Worm (Caenorhabditis elegans) whole organism, dauer: ENCODE measurements around the gene T24D5.4.
"Not testable (repeated sequence)": the region's sequence is repeated elsewhere in the genome, so short reads cannot be mapped to it uniquely, and the experiment has no call there.

ENCODE experiments used
- unc-62 ChIP-seq: sonication (generic microtip); optimal IDR thresholded peaks from 2 replicates; lab custom pipeline; 2017; ENCODE audit warnings: missing biosample characterization, missing genetic modification reagents, missing genetic modification characterization

The T24D5.4 gene

ce11 chrX:12596868-12597267, at the start of gene T24D5.4:
Gene T24D5.4, plus strand, starts transcription at chrX:12597168.
- TF ChIP-seq unc-62 (GFP tag; lab: Kevin White, UChicago): no peak

- no peak for TF ChIP-seq unc-62 (GFP tag; lab: Kevin White, UChicago)
Observed at ce11 chrX:12549056-12549455, 47.9 kb upstream of the T24D5.4 start.

- TF ChIP-seq unc-62 (GFP tag; lab: Kevin White, UChicago): no peak
Observed at ce11 chrX:12551633-12552032, 45.3 kb upstream of the T24D5.4 start, which contains the start of gene npr-4. Gene npr-4, minus strand, starts transcription at chrX:12551684.

ce11 chrX:12563589-12563988, 33.4 kb upstream of the T24D5.4 start:
- no peak for TF ChIP-seq unc-62 (GFP tag; lab: Kevin White, UChicago)

ce11 chrX:12574473-12574872, 22.5 kb upstream of the T24D5.4 start, which contains the start of gene T24D5.1:
Gene T24D5.1, plus strand, starts transcription at chrX:12574773.
- no peak for TF ChIP-seq unc-62 (GFP tag; lab: Kevin White, UChicago)

ce11 chrX:12579774-12580173, 17.2 kb upstream of the T24D5.4 start, which contains the start of gene T24D5.3:
Gene T24D5.3, plus strand, starts transcription at chrX:12580074.
- TF ChIP-seq unc-62 (GFP tag; lab: Kevin White, UChicago): no peak

ce11 chrX:12583497-12583896, 13.5 kb upstream of the T24D5.4 start:
- no peak for TF ChIP-seq unc-62 (GFP tag; lab: Kevin White, UChicago)

ce11 chrX:12586352-12586751, 10.6 kb upstream of the T24D5.4 start, which contains the start of gene T24D5.2:
Gene T24D5.2, minus strand, starts transcription at chrX:12586452.
- no peak for TF ChIP-seq unc-62 (GFP tag; lab: Kevin White, UChicago)

- no peak for TF ChIP-seq unc-62 (GFP tag; lab: Kevin White, UChicago)
Observed at ce11 chrX:12589503-12589902, 7.5 kb upstream of the T24D5.4 start.

ce11 chrX:12595217-12595616, 1.8 kb upstream of the T24D5.4 start:
- TF ChIP-seq unc-62 (GFP tag; lab: Kevin White, UChicago): no peak

ce11 chrX:12595954-12596353, 1.0 kb upstream of the T24D5.4 start:
- TF ChIP-seq unc-62 (GFP tag; lab: Kevin White, UChicago): no peak

- TF ChIP-seq unc-62 (GFP tag; lab: Kevin White, UChicago): no peak
Observed at ce11 chrX:12602611-12603010, 5.6 kb downstream of the T24D5.4 start.

ce11 chrX:12603322-12603984, 6.5 kb downstream of the T24D5.4 start, which contains the start of the genes T24D5.6 and R09A8.9:
Gene T24D5.6, plus strand, starts transcription at chrX:12603622.
Gene R09A8.9, plus strand, starts transcription at chrX:12603934.
- TF ChIP-seq unc-62 (GFP tag; lab: Kevin White, UChicago): no peak

- not testable (repeated sequence) for TF ChIP-seq unc-62 (GFP tag; lab: Kevin White, UChicago)
Observed at ce11 chrX:12613451-12613850, 16.5 kb downstream of the T24D5.4 start, which contains the start of gene R09A8.1. Gene R09A8.1, plus strand, starts transcription at chrX:12613751.

- TF ChIP-seq unc-62 (GFP tag; lab: Kevin White, UChicago): no peak
Observed at ce11 chrX:12618447-12618846, 21.5 kb downstream of the T24D5.4 start.

- no peak for TF ChIP-seq unc-62 (GFP tag; lab: Kevin White, UChicago)
Observed at ce11 chrX:12619165-12619564, 22.2 kb downstream of the T24D5.4 start, which contains the start of gene R09A8.2. Gene R09A8.2, plus strand, starts transcription at chrX:12619465.

- no peak for TF ChIP-seq unc-62 (GFP tag; lab: Kevin White, UChicago)
Observed at ce11 chrX:12620310-12620709, 23.3 kb downstream of the T24D5.4 start.
